Fruit fly (Drosophila melanogaster): ENCODE data around the gene Hsp22.

Gene Hsp22

dm6 chr3L:9410030-9410589, 37.4 kb downstream of the Hsp22 start:
- TF ChIP-seq CG1621 (tag; optimal IDR thresholded peaks at IDR 0.05) (peak; percentile 52), CG15336 (GFP tag; IDR thresholded peaks at IDR 0.05) (no peak), OdsH (GFP tag; optimal IDR thresholded peaks at IDR 0.05) (no peak), fkh (GFP tag; optimal IDR thresholded peaks at IDR 0.05) (no peak), ss (GFP tag; optimal IDR thresholded peaks at IDR 0.05) (peak; percentile 23 to 41), CG4318 (GFP tag; optimal IDR thresholded peaks at IDR 0.05) (no peak), Ets21C (GFP tag; optimal IDR thresholded peaks at IDR 0.05) (no peak), CG6163 (GFP tag; IDR thresholded peaks at IDR 0.05) (no peak), Sox14 (GFP tag; optimal IDR thresholded peaks at IDR 0.05) (peak; percentile 80), Blimp-1 (GFP tag; optimal IDR thresholded peaks at IDR 0.05) (no peak), Hr39 (GFP tag; optimal IDR thresholded peaks at IDR 0.05) (no peak), esn (GFP tag; optimal IDR thresholded peaks at IDR 0.05) (no peak), CG32006 (GFP tag; optimal IDR thresholded peaks at IDR 0.05) (no peak), Gug (GFP tag; IDR thresholded peaks at IDR 0.05) (no peak), CG11762 (GFP tag; optimal IDR thresholded peaks at IDR 0.05; ENCODE audit: insufficient read depth) (no peak), CG3032 (tag; optimal IDR thresholded peaks at IDR 0.05) (no peak), CG6276 (GFP tag; optimal IDR thresholded peaks at IDR 0.05) (no peak), dsx (GFP tag; optimal IDR thresholded peaks at IDR 0.05; ENCODE audit: poor library complexity, severe bottlenecking) (no peak), Eip78C (GFP tag) (no peak), CG31627 (GFP tag; optimal IDR thresholded peaks at IDR 0.05) (no peak), CG8632 (GFP tag; optimal IDR thresholded peaks at IDR 0.05) (no peak), CG6792 (GFP tag; optimal IDR thresholded peaks at IDR 0.05) (no peak), svp (GFP tag) (no peak)

DNA sequence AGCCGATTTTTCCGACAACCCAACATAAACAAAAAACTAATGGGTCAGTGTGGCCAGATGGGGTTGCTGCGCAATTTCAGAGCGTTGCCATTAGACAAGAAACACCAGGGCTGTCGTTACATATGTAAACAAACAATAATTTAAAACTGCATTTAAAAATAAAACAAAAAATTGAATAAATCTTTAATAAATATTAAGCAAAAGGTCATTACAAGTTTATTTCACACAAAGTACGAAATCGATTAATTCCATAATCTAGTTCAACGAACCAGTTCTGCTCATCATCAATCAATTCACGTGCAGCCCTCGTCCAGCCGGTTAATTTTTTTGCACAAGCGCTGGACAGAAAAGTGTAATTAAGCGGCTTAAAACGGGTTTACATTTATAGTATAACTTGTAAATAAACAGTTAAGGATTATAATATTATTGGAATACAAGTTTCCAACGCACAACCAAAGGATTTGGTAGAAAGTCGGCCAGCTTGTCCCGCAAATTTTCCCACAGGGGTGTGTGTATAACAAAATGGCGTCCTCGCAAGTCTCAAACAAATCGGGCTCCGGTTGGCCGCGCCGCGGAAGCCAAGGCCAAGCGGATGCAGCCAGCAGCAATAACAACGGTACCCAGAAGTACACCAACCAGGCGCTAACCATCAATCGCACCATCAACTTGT, 38.2 kb downstream of the Hsp22 start, which contains the start of the genes CG4022 and Cpsf5:
CG4022 (minus strand) TSS at position 79 of the 670 bp plus-strand sequence.
Cpsf5 (plus strand) TSS at position 285 of the 670 bp plus-strand sequence.
- peak; percentile 77 for TF ChIP-seq achi (GFP tag; optimal IDR thresholded peaks at IDR 0.05)
- peak; percentile 82 for TF ChIP-seq esn (GFP tag; optimal IDR thresholded peaks at IDR 0.05)
- TF ChIP-seq Hr39 (GFP tag; optimal IDR thresholded peaks at IDR 0.05), result peak; percentile 62
- TF ChIP-seq pdm3 (GFP tag; optimal IDR thresholded peaks at IDR 0.05), result peak; percentile 84
- peak; percentile 45 for TF ChIP-seq CG11762 (GFP tag; optimal IDR thresholded peaks at IDR 0.05; ENCODE audit: insufficient read depth)
- peak; percentile 36 for TF ChIP-seq CG6808 (GFP tag; optimal IDR thresholded peaks at IDR 0.05)
- 0 out of 2 replicates have a peak, but pooled peaks have one; percentile 22 for TF ChIP-seq CG11294 (GFP tag; IDR thresholded peaks at IDR 0.05)
- TF ChIP-seq Smox (GFP tag; optimal IDR thresholded peaks at IDR 0.05), result peak; percentile 71
- peak; percentile 77 for TF ChIP-seq Sox102F (GFP tag; optimal IDR thresholded peaks at IDR 0.05)
- peak; percentile 73 for TF ChIP-seq CG8119 (GFP tag; IDR thresholded peaks at IDR 0.05)
- peak; percentile 46 for TF ChIP-seq Ets21C (GFP tag; optimal IDR thresholded peaks at IDR 0.05)
- TF ChIP-seq cyc (GFP tag; optimal IDR thresholded peaks at IDR 0.05), result peak; percentile 62
- peak; percentile 70 for TF ChIP-seq topi (GFP tag; optimal IDR thresholded peaks at IDR 0.05)
- TF ChIP-seq fd59A (GFP tag; optimal IDR thresholded peaks at IDR 0.05), result no peak
- TF ChIP-seq salr (GFP tag; optimal IDR thresholded peaks at IDR 0.05), result no peak
- peak; percentile 70 for TF ChIP-seq Sox14 (GFP tag; optimal IDR thresholded peaks at IDR 0.05)
- TF ChIP-seq OdsH (GFP tag; optimal IDR thresholded peaks at IDR 0.05), result peak; percentile 79
- TF ChIP-seq CG6163 (GFP tag; IDR thresholded peaks at IDR 0.05), result peak; percentile 79
- no peak for TF ChIP-seq CG4318 (GFP tag; optimal IDR thresholded peaks at IDR 0.05)
- TF ChIP-seq fkh (GFP tag; optimal IDR thresholded peaks at IDR 0.05), result peak; percentile 99
- TF ChIP-seq Ets96B (tag; optimal IDR thresholded peaks at IDR 0.05), result peak; percentile 61
- no peak for TF ChIP-seq CG6854 (GFP tag; optimal IDR thresholded peaks at IDR 0.05)
- no peak for TF ChIP-seq CG10669 (GFP tag; optimal IDR thresholded peaks at IDR 0.05)
- TF ChIP-seq CG7368 (GFP tag; optimal IDR thresholded peaks at IDR 0.05), result peak; percentile 56
- TF ChIP-seq Gug (GFP tag; IDR thresholded peaks at IDR 0.05), result no peak; the same call in 1 of the 2 replicates
- peak; percentile 54 for TF ChIP-seq net (GFP tag; optimal IDR thresholded peaks at IDR 0.05)
- peak; percentile 78 for TF ChIP-seq Eip75B (GFP tag; optimal IDR thresholded peaks at IDR 0.05)
- peak; percentile 67 for TF ChIP-seq CG3919 (GFP tag; optimal IDR thresholded peaks at IDR 0.05)
- TF ChIP-seq svp (GFP tag), result no peak
- TF ChIP-seq CG6792 (GFP tag; optimal IDR thresholded peaks at IDR 0.05), result peak; percentile 64
- no peak for TF ChIP-seq spab (GFP tag; optimal IDR thresholded peaks at IDR 0.05)
- peak; percentile 34 to 47 for TF ChIP-seq ss (GFP tag; optimal IDR thresholded peaks at IDR 0.05)
- TF ChIP-seq CG10631 (GFP tag; optimal IDR thresholded peaks at IDR 0.05), result peak; percentile 79
- TF ChIP-seq Hr4 (GFP tag; optimal IDR thresholded peaks at IDR 0.05), result peak; percentile 83
- no peak for TF ChIP-seq CG9139 (GFP tag; optimal IDR thresholded peaks at IDR 0.05)
- TF ChIP-seq CG1621 (tag; optimal IDR thresholded peaks at IDR 0.05), result peak; percentile 36
- peak; percentile 91 for TF ChIP-seq Eip78C (GFP tag)
- TF ChIP-seq CG3032 (tag; optimal IDR thresholded peaks at IDR 0.05), result peak; percentile 75
- peak; percentile 65 for TF ChIP-seq vri (GFP tag; optimal IDR thresholded peaks at IDR 0.05)
